Worm (Caenorhabditis elegans) whole organism, L4 larva: ENCODE data around the gene xpo-1.

Experiments used
- F10B5.3 ChIP-seq: sonication (generic microtip); optimal IDR thresholded peaks from 2 replicates; lab custom pipeline; 2016; ENCODE audit warnings: mild to moderate bottlenecking, missing genetic modification characterization, missing compliant biosample characterization
- F26F4.8 ChIP-seq: fragments of 200-800 bp; sonication (Bioruptor generic); conservative IDR thresholded peaks from 2 replicates; pipeline ENCODE4 v1.3.6; 2022; ENCODE audit warnings: missing genetic modification characterization, missing compliant biosample characterization
- F44E2.7 ChIP-seq: fragments of 200-800 bp; sonication (Bioruptor generic); IDR thresholded peaks from 2 replicates; pipeline ENCODE4 v2.1.2; 2022; ENCODE audit warnings: missing genetic modification characterization, missing compliant biosample characterization
- F49E8.2 ChIP-seq: sonication (generic microtip); optimal IDR thresholded peaks from 2 replicates; lab custom pipeline; 2016; ENCODE audit warnings: missing compliant biosample characterization, mild to moderate bottlenecking, missing genetic modification characterization, borderline replicate concordance
- R02D3.7 ChIP-seq: fragments of 150-350 bp; sonication (generic microtip); optimal IDR thresholded peaks from 3 replicates; lab custom pipeline; 2014; ENCODE audit warnings: missing biosample characterization, missing genetic modification characterization
- T20F7.1 ChIP-seq: fragments of 200-800 bp; sonication (Bioruptor generic); optimal IDR thresholded peaks from 2 replicates; lab custom pipeline; 2018; ENCODE audit warnings: mild to moderate bottlenecking, missing genetic modification characterization, missing compliant biosample characterization
- T26A8.4 ChIP-seq: fragments of 200-800 bp; sonication (Bioruptor generic); IDR thresholded peaks from 2 replicates; pipeline ENCODE4 v1.3.6; 2022; ENCODE audit warnings: missing genetic modification characterization, missing compliant biosample characterization
- Y48G9A.11 ChIP-seq: fragments of 200-800 bp; sonication (Bioruptor generic); IDR thresholded peaks from 2 replicates; pipeline ENCODE4 v1.3.6; 2022; ENCODE audit warnings: missing genetic modification reagents, missing genetic modification characterization, missing compliant biosample characterization
- aha-1 ChIP-seq: fragments of 150-350 bp; peaks from one replicate; lab custom pipeline; 2014; ENCODE audit warnings: missing biosample characterization, missing genetic modification characterization
- aly-2 ChIP-seq: sonication (generic microtip); optimal IDR thresholded peaks from 2 replicates; lab custom pipeline; 2018; ENCODE audit warnings: missing biosample characterization, missing genetic modification characterization
- arid-1 ChIP-seq: fragments of 200-800 bp; sonication (Bioruptor generic); conservative IDR thresholded peaks from 2 replicates; pipeline ENCODE4 v1.3.6; 2022; ENCODE audit warnings: missing genetic modification reagents, missing genetic modification characterization, missing compliant biosample characterization
- ceh-20 ChIP-seq: fragments of 200-800 bp; sonication (Bioruptor generic); IDR thresholded peaks from 2 replicates; pipeline ENCODE4 v1.3.6; 2022; ENCODE audit warnings: missing genetic modification reagents, missing genetic modification characterization, missing compliant biosample characterization
- ceh-28 ChIP-seq: fragments of 150-350 bp; optimal IDR thresholded peaks from 2 replicates; lab custom pipeline; 2014; ENCODE audit warnings: missing biosample characterization, missing genetic modification reagents, missing genetic modification characterization
- ceh-62 ChIP-seq: sonication (generic microtip); optimal IDR thresholded peaks from 2 replicates; lab custom pipeline; 2017; ENCODE audit warnings: missing biosample characterization, missing genetic modification characterization
- ceh-82 ChIP-seq: sonication (generic microtip); optimal IDR thresholded peaks from 2 replicates; lab custom pipeline; 2017; ENCODE audit warnings: missing biosample characterization, missing genetic modification characterization
- cey-2 ChIP-seq: sonication (generic microtip); optimal IDR thresholded peaks from 3 replicates; lab custom pipeline; 2017; ENCODE audit warnings: missing genetic modification characterization, mild to moderate bottlenecking, missing compliant biosample characterization, antibody characterized with exemption, borderline replicate concordance; ENCODE audit not compliant: insufficient read depth
- daf-16 ChIP-seq, 3 experiments: sonication (generic microtip); optimal IDR thresholded peaks; 2 replicates each; lab custom pipeline; 2016 to 2017; ENCODE audit warnings: missing genetic modification characterization in 3 of 3, missing genetic modification reagents in 3 of 3, mild to moderate bottlenecking in 2 of 3, missing compliant biosample characterization in 2 of 3, missing biosample characterization in 1 of 3, moderate library complexity in 1 of 3
- daf-8 ChIP-seq: fragments of 200-800 bp; sonication (Bioruptor generic); IDR thresholded peaks from 2 replicates; pipeline ENCODE4 v1.3.6; 2022; ENCODE audit warnings: missing genetic modification characterization, missing compliant biosample characterization
- dpl-1 ChIP-seq: fragments of 150-350 bp; optimal IDR thresholded peaks from 2 replicates; lab custom pipeline; 2014; ENCODE audit warnings: missing biosample characterization, missing genetic modification reagents, missing genetic modification characterization
- egl-27 ChIP-seq: sonication (generic microtip); optimal IDR thresholded peaks from 3 replicates; lab custom pipeline; 2017; ENCODE audit warnings: missing biosample characterization, missing genetic modification reagents, missing genetic modification characterization
- hlh-11 ChIP-seq: fragments of 200-800 bp; sonication (Bioruptor generic); optimal IDR thresholded peaks from 2 replicates; lab custom pipeline; 2018; ENCODE audit warnings: mild to moderate bottlenecking, missing genetic modification characterization, missing compliant biosample characterization
- hmg-1.1 ChIP-seq: fragments of 200-800 bp; sonication (Bioruptor generic); IDR thresholded peaks from 2 replicates; pipeline ENCODE4 v1.3.6; 2022; ENCODE audit warnings: missing genetic modification reagents, missing genetic modification characterization, missing compliant biosample characterization
- jun-1 ChIP-seq: fragments of 150-350 bp; optimal IDR thresholded peaks from 2 replicates; lab custom pipeline; 2014; ENCODE audit warnings: missing biosample characterization, missing genetic modification reagents, missing genetic modification characterization
- lin-1 ChIP-seq: fragments of 200-800 bp; sonication (Bioruptor generic); IDR thresholded peaks from 2 replicates; pipeline ENCODE4 v1.3.6; 2022; ENCODE audit warnings: missing genetic modification reagents, missing genetic modification characterization, missing compliant biosample characterization
- lin-29 ChIP-seq: fragments of 200-800 bp; sonication (Bioruptor generic); IDR thresholded peaks from 2 replicates; pipeline ENCODE4 v1.3.6; 2022; ENCODE audit warnings: missing genetic modification reagents, missing genetic modification characterization, missing compliant biosample characterization
- mdt-29 ChIP-seq: fragments of 200-800 bp; sonication (Bioruptor generic); IDR thresholded peaks from 2 replicates; pipeline ENCODE4 v1.3.6; 2022; ENCODE audit warnings: missing genetic modification reagents, missing genetic modification characterization, missing compliant biosample characterization
- mep-1 ChIP-seq: fragments of 150-350 bp; sonication (generic microtip); optimal IDR thresholded peaks from 3 replicates; lab custom pipeline; 2014; ENCODE audit warnings: missing biosample characterization, missing genetic modification characterization
- mes-2 ChIP-seq: sonication (generic microtip); optimal IDR thresholded peaks from 2 replicates; lab custom pipeline; 2016; ENCODE audit warnings: missing genotype, mild to moderate bottlenecking, missing genetic modification characterization, missing compliant biosample characterization; ENCODE audit not compliant: poor library complexity, severe bottlenecking
- nhr-102 ChIP-seq: sonication (generic microtip); optimal IDR thresholded peaks from 2 replicates; lab custom pipeline; 2016; ENCODE audit warnings: mild to moderate bottlenecking, missing genetic modification characterization, moderate library complexity, missing compliant biosample characterization
- nhr-41 ChIP-seq: fragments of 200-800 bp; sonication (Bioruptor generic); IDR thresholded peaks from 2 replicates; pipeline ENCODE4 v1.3.6; 2022; ENCODE audit warnings: missing genetic modification reagents, missing genetic modification characterization, missing compliant biosample characterization
- nhr-42 ChIP-seq: fragments of 200-800 bp; sonication (Bioruptor generic); IDR thresholded peaks from 2 replicates; pipeline ENCODE4 v1.3.6; 2022; ENCODE audit warnings: missing genetic modification characterization, missing compliant biosample characterization
- nhr-48 ChIP-seq: sonication (generic microtip); optimal IDR thresholded peaks from 2 replicates; lab custom pipeline; 2016; ENCODE audit warnings: mild to moderate bottlenecking, missing genetic modification characterization, missing compliant biosample characterization
- nhr-6 ChIP-seq: fragments of 150-350 bp; optimal IDR thresholded peaks from 2 replicates; lab custom pipeline; 2014; ENCODE audit warnings: missing biosample characterization, missing genetic modification characterization
- pha-4 ChIP-seq, 2 experiments: fragments of 150-350 bp in 1 of 2; fragments of 200-800 bp in 1 of 2; sonication (Bioruptor generic) in 1 of 2; IDR thresholded peaks in 1 of 2; optimal IDR thresholded peaks in 1 of 2; 2 replicates each; pipeline versions ENCODE4 v1.3.6 to Lab custom; 2014 to 2022; ENCODE audit warnings: missing genetic modification characterization in 2 of 2, missing genetic modification reagents in 2 of 2, missing biosample characterization in 1 of 2, missing compliant biosample characterization in 1 of 2
- pqm-1 ChIP-seq: sonication (generic microtip); optimal IDR thresholded peaks from 2 replicates; lab custom pipeline; 2017; ENCODE audit warnings: missing biosample characterization, missing genetic modification characterization
- rbr-2 ChIP-seq: sonication (generic microtip); optimal IDR thresholded peaks from 2 replicates; lab custom pipeline; 2016; ENCODE audit warnings: missing genotype, missing genetic modification characterization, missing compliant biosample characterization
- saeg-2 ChIP-seq: fragments of 200-800 bp; sonication (Bioruptor generic); IDR thresholded peaks from 2 replicates; pipeline ENCODE4 v1.3.6; 2022; ENCODE audit warnings: missing genetic modification reagents, missing genetic modification characterization, missing compliant biosample characterization
- sdz-12 ChIP-seq: fragments of 200-800 bp; sonication (Bioruptor generic); optimal IDR thresholded peaks from 2 replicates; lab custom pipeline; 2018; ENCODE audit warnings: mild to moderate bottlenecking, missing genetic modification characterization, missing compliant biosample characterization
- set-16 ChIP-seq: fragments of 200-800 bp; sonication (Bioruptor generic); IDR thresholded peaks from 2 replicates; pipeline ENCODE4 v1.3.6; 2022; ENCODE audit warnings: missing genetic modification reagents, missing genetic modification characterization, missing compliant biosample characterization
- tag-97 ChIP-seq: fragments of 200-800 bp; sonication (Bioruptor generic); IDR thresholded peaks from 2 replicates; pipeline ENCODE4 v1.3.6; 2022; ENCODE audit warnings: missing genetic modification characterization, missing compliant biosample characterization
- unc-62 ChIP-seq, 3 experiments: fragments of 150-350 bp in 1 of 3; sonication (generic microtip); optimal IDR thresholded peaks in 2 of 3; peaks in 1 of 3; 1 replicate in 1 of 3; 2 replicates in 2 of 3; lab custom pipeline; 2014 to 2017; ENCODE audit warnings: missing biosample characterization in 3 of 3, missing genetic modification characterization in 3 of 3, missing genetic modification reagents in 3 of 3, missing genotype in 1 of 3
- zfp-3 ChIP-seq: fragments of 200-800 bp; sonication (Bioruptor generic); conservative IDR thresholded peaks from 2 replicates; pipeline ENCODE4 v1.3.6; 2022; ENCODE audit warnings: missing genetic modification reagents, missing genetic modification characterization, missing compliant biosample characterization

The xpo-1 gene

DNA sequence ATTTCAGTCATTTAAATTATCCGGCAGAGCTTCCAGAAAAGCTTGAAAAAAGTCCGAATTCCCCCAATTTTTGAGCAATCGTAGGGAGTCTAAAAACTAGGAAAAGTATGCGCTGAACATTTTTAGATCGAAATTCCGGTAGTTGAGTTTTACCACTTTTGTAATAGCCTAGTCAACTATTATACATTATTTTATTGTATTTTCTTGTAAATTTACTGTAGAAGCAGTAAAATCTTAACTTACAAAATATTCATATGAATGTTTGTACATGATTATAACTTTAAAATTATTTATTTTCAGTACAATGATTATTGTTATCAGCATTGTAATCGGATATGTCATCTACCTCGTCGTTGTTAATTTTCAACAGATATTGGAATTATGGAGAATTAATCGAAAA, 23.4 kb upstream of the xpo-1 start, which contains the start of gene cyp-32A1:
Gene cyp-32A1 (plus strand): TSS at position 301 of the 400 bp plus-strand sequence.
- TF ChIP-seq nhr-102 (tag; lab: Kevin White, UChicago): no peak
- no peak for TF ChIP-seq ceh-28 (tag; lab: Kevin White, UChicago)
- TF ChIP-seq arid-1 (GFP tag; lab: Robert Waterston, UW): no peak
- TF ChIP-seq F10B5.3 (tag; lab: Kevin White, UChicago): no peak
- TF ChIP-seq daf-8: no peak
- no peak for TF ChIP-seq lin-1
- no peak for TF ChIP-seq aha-1 (tag; lab: Kevin White, UChicago)
- no peak for TF ChIP-seq nhr-41 (GFP tag; lab: Robert Waterston, UW)
- no peak for TF ChIP-seq pha-4 (GFP tag; IDR thresholded peaks at IDR 0.05; lab: Robert Waterston, UW)
- TF ChIP-seq pha-4 (tag; optimal IDR thresholded peaks at IDR 0.05; lab: Kevin White, UChicago): no peak
- TF ChIP-seq set-16 (GFP tag; lab: Robert Waterston, UW): no peak
- TF ChIP-seq mep-1 (tag; lab: Kevin White, UChicago): no peak
- no peak for TF ChIP-seq nhr-48 (tag; lab: Kevin White, UChicago)
- no peak for TF ChIP-seq aly-2 (tag; lab: Kevin White, UChicago)
- TF ChIP-seq rbr-2 (tag; lab: Kevin White, UChicago): no peak
- TF ChIP-seq lin-29 (GFP tag; lab: Robert Waterston, UW): no peak
- no peak for TF ChIP-seq F26F4.8 (GFP tag; lab: Robert Waterston, UW)
- no peak for TF ChIP-seq ceh-82 (tag; lab: Kevin White, UChicago)
- no peak for TF ChIP-seq sdz-12

DNA sequence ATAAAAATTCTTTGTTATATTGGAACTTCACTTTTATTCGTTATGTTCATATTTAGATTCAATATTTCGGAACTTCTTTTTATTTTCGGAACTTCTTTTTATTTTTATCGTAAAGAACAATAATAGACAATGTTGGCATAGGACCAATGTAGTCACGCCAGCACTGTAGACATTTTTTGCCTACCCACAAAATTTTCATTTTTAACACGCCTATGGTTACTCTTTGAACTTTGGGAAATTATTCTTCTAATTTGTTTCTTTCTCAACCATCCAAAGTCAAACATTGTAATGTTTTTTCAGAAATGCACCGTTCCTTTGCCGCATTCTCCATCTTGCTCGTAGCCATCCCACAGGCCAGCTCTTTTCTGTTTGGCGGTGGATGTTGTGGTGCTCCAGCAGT, 19.7 kb upstream of the xpo-1 start, which contains the start of gene C26F1.1:
Gene C26F1.1 (plus strand): TSS at position 301 of the 400 bp plus-strand sequence.
- TF ChIP-seq unc-62 (GFP tag; optimal IDR thresholded peaks at IDR 0.05 in 1 of 2; lab: Kevin White, UChicago) (peak in 1 of 2 experiments; percentile 2), unc-62 (tag; optimal IDR thresholded peaks at IDR 0.05; lab: Kevin White, UChicago) (no peak), nhr-42 (GFP tag; lab: Robert Waterston, UW) (no peak)

DNA sequence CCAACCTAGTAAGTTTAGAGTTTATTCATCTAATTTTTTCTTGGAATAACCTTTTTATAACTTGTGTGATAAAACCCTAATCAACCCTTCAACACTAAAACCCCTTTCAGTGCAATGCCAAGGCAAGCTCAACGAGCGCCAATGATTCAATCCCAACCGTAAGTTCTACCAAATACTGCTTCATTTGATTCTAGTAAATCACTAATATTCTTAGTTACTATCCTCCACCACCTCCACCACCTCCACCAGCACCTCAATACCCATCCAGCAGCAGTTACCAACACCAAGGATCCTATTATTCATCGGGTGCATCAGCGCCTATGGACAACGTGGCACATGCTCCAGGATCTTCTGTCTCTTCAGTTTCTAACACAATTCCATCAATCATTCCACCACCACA, 19.0 kb upstream of the xpo-1 start:
- no peak for TF ChIP-seq mes-2 (tag; lab: Kevin White, UChicago)
- 0 out of 2 replicates have a peak, but pooled peaks have one; percentile 38 for TF ChIP-seq ceh-20 (GFP tag; lab: Robert Waterston, UW)
- peak in 1 of 2 experiments; percentile 93 for TF ChIP-seq unc-62 (GFP tag; optimal IDR thresholded peaks at IDR 0.05 in 1 of 2; lab: Kevin White, UChicago)
- no peak for TF ChIP-seq unc-62 (tag; optimal IDR thresholded peaks at IDR 0.05; lab: Kevin White, UChicago)
- TF ChIP-seq, all 104 proteins: peak for 2

DNA sequence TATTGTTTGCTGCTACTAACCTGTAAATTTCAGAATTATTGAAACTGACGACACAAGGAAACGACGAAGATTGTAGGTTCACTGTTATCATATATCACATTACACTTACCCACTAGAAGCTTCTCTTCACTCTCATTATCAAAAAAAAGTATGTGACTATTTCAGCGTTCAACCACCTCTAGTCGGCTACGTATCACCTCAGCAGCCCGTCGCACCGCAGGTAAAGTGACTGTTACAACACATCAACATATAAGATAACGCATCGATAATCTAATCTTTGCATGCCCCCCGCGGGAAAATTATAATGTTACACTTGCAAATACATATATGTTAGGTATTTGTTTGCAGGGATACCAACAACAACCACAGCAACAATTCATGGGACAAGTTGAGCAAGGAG, 18.2 kb upstream of the xpo-1 start:
- TF ChIP-seq nhr-48 (tag; lab: Kevin White, UChicago) (peak; percentile 52), F44E2.7 (no peak), T20F7.1 (no peak), tag-97 (GFP tag; lab: Robert Waterston, UW) (no peak), egl-27 (no peak), hmg-1.1 (GFP tag; lab: Robert Waterston, UW) (no peak), pha-4 (GFP tag; IDR thresholded peaks at IDR 0.05; lab: Robert Waterston, UW) (peak; percentile 41; the same call in 1 of the 2 replicates), pha-4 (tag; optimal IDR thresholded peaks at IDR 0.05; lab: Kevin White, UChicago) (no peak), cey-2 (tag; lab: Kevin White, UChicago) (no peak), aly-2 (tag; lab: Kevin White, UChicago) (no peak), aha-1 (tag; lab: Kevin White, UChicago) (no peak), pqm-1 (peak; percentile 83), Y48G9A.11 (GFP tag; lab: Robert Waterston, UW) (no peak), T26A8.4 (GFP tag; lab: Robert Waterston, UW) (peak; percentile 44; the same call in 1 of the 2 replicates), nhr-6 (tag; lab: Kevin White, UChicago) (no peak), daf-16 (GFP tag; optimal IDR thresholded peaks at IDR 0.05; lab: Kevin White, UChicago) (no peak), daf-16 (tag; optimal IDR thresholded peaks at IDR 0.05; lab: Kevin White, UChicago) (peak; percentile 67), F49E8.2 (tag; lab: Kevin White, UChicago) (no peak), dpl-1 (no peak), zfp-3 (GFP tag; lab: Robert Waterston, UW) (no peak), ceh-20 (GFP tag; lab: Robert Waterston, UW) (no peak), nhr-102 (tag; lab: Kevin White, UChicago) (no peak), jun-1 (tag; lab: Kevin White, UChicago) (no peak), ceh-62 (tag; lab: Kevin White, UChicago) (no peak), saeg-2 (GFP tag; lab: Robert Waterston, UW) (no peak), hlh-11 (tag; lab: Kevin White, UChicago) (peak; percentile 74), R02D3.7 (no peak), mep-1 (tag; lab: Kevin White, UChicago) (no peak), mdt-29 (GFP tag; lab: Robert Waterston, UW) (no peak)
